ENCODE assay signal across 1 fruit fly cellular context in genomic region chrX:9251212-9251877, dm6.
A peak's percentile ranks its signal among the peaks of the same experiment; 100 is the strongest.
TF ChIP-seq lines count a peak whose summit lies in the region.

No protein-coding gene starts in this region.

TF ChIP-seq in whole organism, embryonic, 481 proteins besides CTCF, POLR2A, EP300 and RAD21 (continued from another document and continues in another):
- TF ChIP-seq Fer3 (tag; optimal IDR thresholded peaks at IDR 0.05; lab: Kevin White, UChicago): no peak
- no peak for TF ChIP-seq CG17568 (GFP tag; optimal IDR thresholded peaks at IDR 0.05; lab: Kevin White, UChicago)
- no peak for TF ChIP-seq HLHmδ (GFP tag; optimal IDR thresholded peaks at IDR 0.05; lab: Kevin White, UChicago)
- TF ChIP-seq dati (GFP tag; IDR thresholded peaks at IDR 0.05; lab: Robert Waterston, UW): no peak; the same call in 1 of the 2 replicates
- TF ChIP-seq caup (GFP tag; optimal IDR thresholded peaks at IDR 0.05; lab: Kevin White, UChicago; ENCODE audit: severe bottlenecking): no peak
- TF ChIP-seq CG2712 (tag; optimal IDR thresholded peaks at IDR 0.05; lab: Kevin White, UChicago): peak; percentile 21
- no peak for TF ChIP-seq cas (GFP tag; IDR thresholded peaks at IDR 0.05; lab: Robert Waterston, UW)
- TF ChIP-seq bigmax (GFP tag; optimal IDR thresholded peaks at IDR 0.05; lab: Kevin White, UChicago): no peak
- no peak for TF ChIP-seq H2.0 (GFP tag; IDR thresholded peaks at IDR 0.05; lab: Robert Waterston, UW)
- TF ChIP-seq CG4360 (GFP tag; IDR thresholded peaks at IDR 0.05; lab: Robert Waterston, UW): peak; percentile 25; the same call in 1 of the 2 replicates
- TF ChIP-seq ato (GFP tag; IDR thresholded peaks at IDR 0.05; lab: Robert Waterston, UW; ENCODE audit: partially characterized antibody): no peak
- no peak for TF ChIP-seq Bdp1 (GFP tag; optimal IDR thresholded peaks at IDR 0.05; lab: Kevin White, UChicago)
- peak; percentile 7 for TF ChIP-seq dmrt11E (tag; optimal IDR thresholded peaks at IDR 0.05; lab: Kevin White, UChicago)
- no peak for TF ChIP-seq Hr39 (optimal IDR thresholded peaks at IDR 0.05; lab: Kevin White, UChicago)
- TF ChIP-seq nerfin-2 (GFP tag; IDR thresholded peaks at IDR 0.05; lab: Robert Waterston, UW; ENCODE audit: partially characterized antibody): no peak
- TF ChIP-seq Fer1 (GFP tag; optimal IDR thresholded peaks at IDR 0.05; lab: Kevin White, UChicago): no peak
- no peak for TF ChIP-seq lov (optimal IDR thresholded peaks at IDR 0.05; lab: Kevin White, UChicago)
- no peak for TF ChIP-seq lov (GFP tag; IDR thresholded peaks at IDR 0.05; lab: Robert Waterston, UW)
- TF ChIP-seq NC2α (GFP tag; optimal IDR thresholded peaks at IDR 0.05; lab: Kevin White, UChicago): no peak
- no peak for TF ChIP-seq al (GFP tag; IDR thresholded peaks at IDR 0.05; lab: Robert Waterston, UW)
- TF ChIP-seq CG10209 (GFP tag; optimal IDR thresholded peaks at IDR 0.05; lab: Kevin White, UChicago): no peak
- no peak for TF ChIP-seq NC2β (GFP tag; optimal IDR thresholded peaks at IDR 0.05; lab: Kevin White, UChicago)
- no peak for TF ChIP-seq CG34224 (GFP tag; IDR thresholded peaks at IDR 0.05; lab: Robert Waterston, UW; ENCODE audit: partially characterized antibody)
- TF ChIP-seq amos (GFP tag; IDR thresholded peaks at IDR 0.05; lab: Robert Waterston, UW; ENCODE audit: partially characterized antibody): no peak
- no peak for TF ChIP-seq CG12104 (GFP tag; optimal IDR thresholded peaks at IDR 0.05; lab: Kevin White, UChicago)
- no peak for TF ChIP-seq otp (GFP tag; IDR thresholded peaks at IDR 0.05; lab: Robert Waterston, UW)
- no peak for TF ChIP-seq dimm (GFP tag; IDR thresholded peaks at IDR 0.05; lab: Robert Waterston, UW)
- TF ChIP-seq CG10959 (GFP tag; IDR thresholded peaks at IDR 0.05; lab: Robert Waterston, UW): no peak
- TF ChIP-seq nau (GFP tag; optimal IDR thresholded peaks at IDR 0.05; lab: Kevin White, UChicago): no peak
- TF ChIP-seq CG9797 (GFP tag; optimal IDR thresholded peaks at IDR 0.05; lab: Kevin White, UChicago): no peak
- TF ChIP-seq NfI (GFP tag; optimal IDR thresholded peaks at IDR 0.05; lab: Kevin White, UChicago): no peak
- TF ChIP-seq CG2120 (GFP tag; optimal IDR thresholded peaks at IDR 0.05; lab: Kevin White, UChicago): peak; percentile 1
- TF ChIP-seq D19B (GFP tag; optimal IDR thresholded peaks at IDR 0.05; lab: Kevin White, UChicago): no peak
- TF ChIP-seq CG15073 (GFP tag; optimal IDR thresholded peaks at IDR 0.05; lab: Kevin White, UChicago): no peak
- TF ChIP-seq p53 (GFP tag; optimal IDR thresholded peaks at IDR 0.05; lab: Kevin White, UChicago): no peak
- peak; percentile 22 for TF ChIP-seq tin (GFP tag; optimal IDR thresholded peaks at IDR 0.05; lab: Kevin White, UChicago)
- TF ChIP-seq CG30020 (tag; optimal IDR thresholded peaks at IDR 0.05; lab: Kevin White, UChicago): no peak
- peak; percentile 44 for TF ChIP-seq nom (GFP tag; optimal IDR thresholded peaks at IDR 0.05; lab: Kevin White, UChicago)
- TF ChIP-seq CG15479 (GFP tag; optimal IDR thresholded peaks at IDR 0.05; lab: Kevin White, UChicago): no peak
- TF ChIP-seq fd64A (GFP tag; optimal IDR thresholded peaks at IDR 0.05; lab: Kevin White, UChicago): no peak
- TF ChIP-seq Sox100B (GFP tag; optimal IDR thresholded peaks at IDR 0.05; lab: Kevin White, UChicago): peak; percentile 34
- no peak for TF ChIP-seq CG17612 (GFP tag; IDR thresholded peaks at IDR 0.05; lab: Robert Waterston, UW)
- TF ChIP-seq CG14710 (tag; optimal IDR thresholded peaks at IDR 0.05; lab: Kevin White, UChicago): no peak
- TF ChIP-seq CG11085 (GFP tag; IDR thresholded peaks at IDR 0.05; lab: Robert Waterston, UW): no peak
- TF ChIP-seq kah (GFP tag; optimal IDR thresholded peaks at IDR 0.05; lab: Kevin White, UChicago): no peak
- TF ChIP-seq zen (tag; optimal IDR thresholded peaks at IDR 0.05; lab: Kevin White, UChicago): no peak
- no peak for TF ChIP-seq Sin3A (optimal IDR thresholded peaks at IDR 0.05; lab: Kevin White, UChicago)
- no peak for TF ChIP-seq CG7963 (GFP tag; IDR thresholded peaks at IDR 0.05; lab: Robert Waterston, UW; ENCODE audit: partially characterized antibody)
- no peak for TF ChIP-seq hkb (optimal IDR thresholded peaks at IDR 0.05; lab: Kevin White, UChicago)
- 0 out of 2 replicates have a peak, but pooled peaks have one; percentile 36 for TF ChIP-seq hkb (GFP tag; IDR thresholded peaks at IDR 0.05; lab: Robert Waterston, UW)
- TF ChIP-seq CG11093 (GFP tag; IDR thresholded peaks at IDR 0.05; lab: Robert Waterston, UW): no peak
- TF ChIP-seq zf30C (GFP tag; optimal IDR thresholded peaks at IDR 0.05; lab: Kevin White, UChicago): no peak
- TF ChIP-seq ATbp (GFP tag; optimal IDR thresholded peaks at IDR 0.05; lab: Kevin White, UChicago): peak; percentile 37
- peak; percentile 13 for TF ChIP-seq Antp (GFP tag; optimal IDR thresholded peaks at IDR 0.05; lab: Kevin White, UChicago)
- peak; percentile 23 for TF ChIP-seq CG10654 (GFP tag; optimal IDR thresholded peaks at IDR 0.05; lab: Kevin White, UChicago)
- peak; percentile 12 for TF ChIP-seq CG12659 (GFP tag; optimal IDR thresholded peaks at IDR 0.05; lab: Kevin White, UChicago)
- no peak for TF ChIP-seq CG8924 (tag; optimal IDR thresholded peaks at IDR 0.05; lab: Kevin White, UChicago)
- TF ChIP-seq CG6791 (GFP tag; IDR thresholded peaks at IDR 0.05; lab: Robert Waterston, UW; ENCODE audit: partially characterized antibody): no peak
- no peak for TF ChIP-seq bab2 (GFP tag; optimal IDR thresholded peaks at IDR 0.05; lab: Kevin White, UChicago)
- TF ChIP-seq Awh (GFP tag; IDR thresholded peaks at IDR 0.05; lab: Robert Waterston, UW): no peak
- peak; percentile 85 for TF ChIP-seq Ets65A (GFP tag; lab: Kevin White, UChicago)
- peak; percentile 31 for TF ChIP-seq Oli (tag; optimal IDR thresholded peaks at IDR 0.05; lab: Kevin White, UChicago)
- no peak for TF ChIP-seq CG11456 (GFP tag; IDR thresholded peaks at IDR 0.05; lab: Robert Waterston, UW)
- no peak for TF ChIP-seq ab (GFP tag; optimal IDR thresholded peaks at IDR 0.05; lab: Kevin White, UChicago)
- TF ChIP-seq CG1529 (GFP tag; optimal IDR thresholded peaks at IDR 0.05; lab: Kevin White, UChicago): peak; percentile 5
- no peak for TF ChIP-seq Dad (GFP tag; optimal IDR thresholded peaks at IDR 0.05; lab: Kevin White, UChicago)
- TF ChIP-seq Hr3 (GFP tag; optimal IDR thresholded peaks at IDR 0.05; lab: Kevin White, UChicago): no peak
- TF ChIP-seq onecut (GFP tag; IDR thresholded peaks at IDR 0.05; lab: Robert Waterston, UW): no peak
- no peak for TF ChIP-seq pfk (GFP tag; optimal IDR thresholded peaks at IDR 0.05; lab: Kevin White, UChicago)
- TF ChIP-seq slou (GFP tag; optimal IDR thresholded peaks at IDR 0.05; lab: Kevin White, UChicago): no peak
- no peak for TF ChIP-seq CG11723 (GFP tag; optimal IDR thresholded peaks at IDR 0.05; lab: Kevin White, UChicago)
- no peak for TF ChIP-seq dm (GFP tag; optimal IDR thresholded peaks at IDR 0.05; lab: Kevin White, UChicago)
- TF ChIP-seq CG3065 (GFP tag; optimal IDR thresholded peaks at IDR 0.05; lab: Kevin White, UChicago): no peak
- TF ChIP-seq CG11504 (tag; optimal IDR thresholded peaks at IDR 0.05; lab: Kevin White, UChicago): peak; percentile 36
- no peak for TF ChIP-seq CG13287 (GFP tag; IDR thresholded peaks at IDR 0.05; lab: Robert Waterston, UW; ENCODE audit: partially characterized antibody)
- no peak for TF ChIP-seq corto (GFP tag; optimal IDR thresholded peaks at IDR 0.05; lab: Kevin White, UChicago)
- TF ChIP-seq toy (GFP tag; IDR thresholded peaks at IDR 0.05; lab: Robert Waterston, UW): no peak
- TF ChIP-seq CG10274 (GFP tag; optimal IDR thresholded peaks at IDR 0.05; lab: Kevin White, UChicago): no peak
- TF ChIP-seq zen2 (GFP tag; IDR thresholded peaks at IDR 0.05; lab: Robert Waterston, UW; ENCODE audit: partially characterized antibody): no peak
- TF ChIP-seq wdn (GFP tag; IDR thresholded peaks at IDR 0.05; lab: Robert Waterston, UW): no peak
- no peak for TF ChIP-seq CG14050 (GFP tag; IDR thresholded peaks at IDR 0.05; lab: Robert Waterston, UW)
- no peak for TF ChIP-seq CG1647 (GFP tag; optimal IDR thresholded peaks at IDR 0.05; lab: Kevin White, UChicago)
- peak; percentile 37; the same call in 1 of the 3 replicates for TF ChIP-seq Optix (GFP tag; IDR thresholded peaks at IDR 0.05; lab: Robert Waterston, UW)
- peak; percentile 34 for TF ChIP-seq CG2678 (tag; optimal IDR thresholded peaks at IDR 0.05; lab: Kevin White, UChicago)
- no peak for TF ChIP-seq CG4820 (GFP tag; optimal IDR thresholded peaks at IDR 0.05; lab: Kevin White, UChicago)
- TF ChIP-seq Rfx (GFP tag; IDR thresholded peaks at IDR 0.05; lab: Robert Waterston, UW): no peak
- no peak for TF ChIP-seq pita (GFP tag; optimal IDR thresholded peaks at IDR 0.05; lab: Kevin White, UChicago)
- no peak for TF ChIP-seq pros (GFP tag; optimal IDR thresholded peaks at IDR 0.05; lab: Kevin White, UChicago)
- TF ChIP-seq Lim3 (GFP tag; IDR thresholded peaks at IDR 0.05; lab: Robert Waterston, UW): no peak
- TF ChIP-seq hbn (GFP tag; IDR thresholded peaks at IDR 0.05; lab: Robert Waterston, UW; ENCODE audit: partially characterized antibody): no peak
- TF ChIP-seq ci (GFP tag; IDR thresholded peaks at IDR 0.05; lab: Robert Waterston, UW): peak; percentile 66; the same call in 2 of the 3 replicates
- no peak for TF ChIP-seq exex (tag; optimal IDR thresholded peaks at IDR 0.05; lab: Kevin White, UChicago)
- TF ChIP-seq Dbx (GFP tag; IDR thresholded peaks at IDR 0.05; lab: Robert Waterston, UW): no peak
- TF ChIP-seq Atf3 (GFP tag; optimal IDR thresholded peaks at IDR 0.05; lab: Kevin White, UChicago): no peak
- no peak for TF ChIP-seq mirr (GFP tag; optimal IDR thresholded peaks at IDR 0.05; lab: Kevin White, UChicago)
- TF ChIP-seq chif (GFP tag; optimal IDR thresholded peaks at IDR 0.05; lab: Kevin White, UChicago): peak in 1 of 2 experiments; percentile 4
- no peak for TF ChIP-seq CG10147 (GFP tag; optimal IDR thresholded peaks at IDR 0.05; lab: Kevin White, UChicago)
- peak; percentile 0 for TF ChIP-seq org-1 (GFP tag; optimal IDR thresholded peaks at IDR 0.05; lab: Kevin White, UChicago)
- no peak for TF ChIP-seq CG43689 (GFP tag; IDR thresholded peaks at IDR 0.05; lab: Robert Waterston, UW)
- TF ChIP-seq ssp (GFP tag; IDR thresholded peaks at IDR 0.05; lab: Robert Waterston, UW): no peak
- no peak for TF ChIP-seq ewg (GFP tag; optimal IDR thresholded peaks at IDR 0.05; lab: Kevin White, UChicago)
- no peak for TF ChIP-seq Mes4 (GFP tag; optimal IDR thresholded peaks at IDR 0.05; lab: Kevin White, UChicago)
- TF ChIP-seq Doc3 (GFP tag; IDR thresholded peaks at IDR 0.05; lab: Robert Waterston, UW; ENCODE audit: partially characterized antibody): no peak
- peak; percentile 95 for TF ChIP-seq CG11696 (GFP tag; IDR thresholded peaks at IDR 0.05; lab: Robert Waterston, UW)
- 0 out of 2 replicates have a peak, but pooled peaks have one; percentile 19 for TF ChIP-seq Ada2b (GFP tag; IDR thresholded peaks at IDR 0.05; lab: Robert Waterston, UW)
- no peak for TF ChIP-seq CG10267 (tag; optimal IDR thresholded peaks at IDR 0.05; lab: Kevin White, UChicago)
- no peak for TF ChIP-seq Vsx1 (GFP tag; optimal IDR thresholded peaks at IDR 0.05; lab: Kevin White, UChicago)
- no peak for TF ChIP-seq sna (GFP tag; IDR thresholded peaks at IDR 0.05; lab: Robert Waterston, UW; ENCODE audit: partially characterized antibody)
- no peak for TF ChIP-seq MBD-R2 (GFP tag; IDR thresholded peaks at IDR 0.05; lab: Robert Waterston, UW)
- no peak for TF ChIP-seq CG11560 (tag; IDR thresholded peaks at IDR 0.05; lab: Robert Waterston, UW)
- no peak for TF ChIP-seq Gsc (GFP tag; IDR thresholded peaks at IDR 0.05; lab: Robert Waterston, UW)
- no peak for TF ChIP-seq CG31388 (GFP tag; optimal IDR thresholded peaks at IDR 0.05; lab: Kevin White, UChicago)
- TF ChIP-seq crp (GFP tag; optimal IDR thresholded peaks at IDR 0.05; lab: Kevin White, UChicago): no peak
- TF ChIP-seq chinmo (GFP tag; IDR thresholded peaks at IDR 0.05; lab: Robert Waterston, UW; ENCODE audit: partially characterized antibody): no peak
- TF ChIP-seq CG12299 (tag; optimal IDR thresholded peaks at IDR 0.05; lab: Kevin White, UChicago): no peak
- TF ChIP-seq br (optimal IDR thresholded peaks at IDR 0.05; lab: Kevin White, UChicago): no peak
- TF ChIP-seq HmgZ (tag; optimal IDR thresholded peaks at IDR 0.05; lab: Kevin White, UChicago): no peak
- TF ChIP-seq CG9215 (GFP tag; IDR thresholded peaks at IDR 0.05; lab: Robert Waterston, UW): no peak
- no peak for TF ChIP-seq CG12155 (GFP tag; optimal IDR thresholded peaks at IDR 0.05; lab: Kevin White, UChicago)
- no peak for TF ChIP-seq Meics (GFP tag; optimal IDR thresholded peaks at IDR 0.05; lab: Kevin White, UChicago)
- peak; percentile 18 for TF ChIP-seq CG18599 (GFP tag; optimal IDR thresholded peaks at IDR 0.05; lab: Kevin White, UChicago)
- TF ChIP-seq Poxn (GFP tag; IDR thresholded peaks at IDR 0.05; lab: Robert Waterston, UW): no peak
- TF ChIP-seq CG31365 (tag; optimal IDR thresholded peaks at IDR 0.05; lab: Kevin White, UChicago): no peak
- TF ChIP-seq Jarid2 (GFP tag; optimal IDR thresholded peaks at IDR 0.05; lab: Kevin White, UChicago): no peak
- TF ChIP-seq CG10543 (GFP tag; optimal IDR thresholded peaks at IDR 0.05; lab: Kevin White, UChicago): no peak
- peak; percentile 24 for TF ChIP-seq Blimp-1 (GFP tag; optimal IDR thresholded peaks at IDR 0.05; lab: Kevin White, UChicago)
- no peak for TF ChIP-seq Mrtf (GFP tag; IDR thresholded peaks at IDR 0.05; lab: Robert Waterston, UW)
- TF ChIP-seq gcm (GFP tag; optimal IDR thresholded peaks at IDR 0.05; lab: Kevin White, UChicago): no peak
- TF ChIP-seq hth (optimal IDR thresholded peaks at IDR 0.05; lab: Kevin White, UChicago): no peak
- TF ChIP-seq pho (GFP tag; optimal IDR thresholded peaks at IDR 0.05; lab: Kevin White, UChicago): no peak
- TF ChIP-seq sens-2 (GFP tag; IDR thresholded peaks at IDR 0.05; lab: Robert Waterston, UW): no peak
- TF ChIP-seq ranshi (GFP tag; IDR thresholded peaks at IDR 0.05; lab: Robert Waterston, UW): no peak
- no peak for TF ChIP-seq shn (GFP tag; optimal IDR thresholded peaks at IDR 0.05; lab: Kevin White, UChicago)
- TF ChIP-seq dmrt99B (tag; optimal IDR thresholded peaks at IDR 0.05; lab: Kevin White, UChicago): peak; percentile 45
- no peak for TF ChIP-seq Tbp (GFP tag; optimal IDR thresholded peaks at IDR 0.05; lab: Kevin White, UChicago)
- TF ChIP-seq esg (GFP tag; conservative IDR thresholded peaks at IDR 0.05; lab: Robert Waterston, UW): 0 out of 2 replicates have a peak, but pooled peaks have one; percentile 12
- peak; percentile 8 for TF ChIP-seq sug (tag; optimal IDR thresholded peaks at IDR 0.05; lab: Kevin White, UChicago)
- no peak for TF ChIP-seq gsb (GFP tag; IDR thresholded peaks at IDR 0.05; lab: Robert Waterston, UW)
